Worm (Caenorhabditis elegans): ENCODE data around the gene lgc-27.

DNA sequence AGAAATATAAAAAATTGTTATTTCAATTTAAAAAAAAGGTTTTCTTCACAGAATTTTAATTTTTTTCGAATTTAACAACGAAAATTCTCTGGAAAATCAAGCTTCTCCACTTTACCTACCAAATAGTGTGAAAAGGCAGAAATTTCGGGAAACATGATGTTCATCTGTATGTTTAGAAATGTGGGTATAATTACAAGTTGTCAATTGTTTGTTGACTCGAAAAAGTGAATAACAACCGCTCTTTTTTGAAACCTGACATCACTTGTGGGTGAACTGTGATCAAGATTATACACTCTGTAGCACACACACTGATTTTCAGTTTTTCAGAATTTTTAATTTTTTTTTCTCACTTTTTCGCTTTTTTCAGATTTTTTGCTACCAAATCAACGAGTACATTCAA is 49.0 kb upstream of the lgc-27 start:
- no peak for TF ChIP-seq ama-1 (optimal IDR thresholded peaks at IDR 0.05)
- TF ChIP-seq unc-86 (tag; optimal IDR thresholded peaks at IDR 0.05), result no peak
- no peak for TF ChIP-seq fax-1 (tag; optimal IDR thresholded peaks at IDR 0.05)
- TF ChIP-seq pha-4 (tag; optimal IDR thresholded peaks at IDR 0.05), result no peak
- no peak for TF ChIP-seq nhr-11 (tag; optimal IDR thresholded peaks at IDR 0.05)
- TF ChIP-seq sox-2 (GFP tag; IDR thresholded peaks at IDR 0.05), result no peak
- TF ChIP-seq che-1 (tag; optimal IDR thresholded peaks at IDR 0.05), result no peak
- no peak for TF ChIP-seq C08G9.2 (tag; optimal IDR thresholded peaks at IDR 0.05)
- no peak for TF ChIP-seq pag-3 (tag; optimal IDR thresholded peaks at IDR 0.05; ENCODE audit: borderline replicate concordance)
- no peak for TF ChIP-seq ets-4 (tag; optimal IDR thresholded peaks at IDR 0.05)
- no peak for TF ChIP-seq ceh-24 (tag; optimal IDR thresholded peaks at IDR 0.05)
